Worm (Caenorhabditis elegans): ENCODE results near the gene idpa-2.

ce11 chrII:8812346-8812745 is 19.8 kb upstream of the idpa-2 start:
- TF ChIP-seq dao-5 (tag; optimal IDR thresholded peaks at IDR 0.05), result no peak
- no peak for TF ChIP-seq W03F9.2 (tag; optimal IDR thresholded peaks at IDR 0.05)
- TF ChIP-seq him-1 (tag; optimal IDR thresholded peaks at IDR 0.05), result no peak

All from whole organism, L4/young adult.